Worm (Caenorhabditis elegans) whole organism, L1 larva: Measurements from ENCODE around the gene D1054.1.
A peak's percentile ranks its signal among the peaks of the same experiment; 100 is the strongest.

ENCODE experiments used
- C04F5.9 ChIP-seq: sonication (generic microtip); optimal IDR thresholded peaks from 2 replicates; lab custom pipeline; 2016; ENCODE audit warnings: missing genetic modification characterization, missing compliant biosample characterization
- C16A3.4 ChIP-seq: fragments of 150-350 bp; optimal IDR thresholded peaks from 2 replicates; lab custom pipeline; 2014; ENCODE audit warnings: missing biosample characterization, missing genetic modification characterization
- C34B4.2 ChIP-seq: sonication (generic microtip); optimal IDR thresholded peaks from 2 replicates; lab custom pipeline; 2017; ENCODE audit warnings: mild to moderate bottlenecking, missing genetic modification characterization, missing compliant biosample characterization
- alr-1 ChIP-seq: fragments of 200-800 bp; sonication (Bioruptor generic); optimal IDR thresholded peaks from 2 replicates; lab custom pipeline; 2018; ENCODE audit warnings: borderline replicate concordance, mild to moderate bottlenecking, missing genetic modification characterization, missing compliant biosample characterization
- blmp-1 ChIP-seq: fragments of 150-350 bp; optimal IDR thresholded peaks from 2 replicates; lab custom pipeline; 2014; ENCODE audit warnings: missing biosample characterization, missing genetic modification characterization
- ceh-82 ChIP-seq, 3 experiments: fragments of 150-350 bp in 1 of 3; sonication (generic microtip) in 2 of 3; optimal IDR thresholded peaks; 2 replicates each; lab custom pipeline; 2014 to 2017; ENCODE audit warnings: missing biosample characterization in 3 of 3, missing genetic modification characterization in 3 of 3
- ceh-88 ChIP-seq: fragments of 200-800 bp; sonication (Bioruptor generic); IDR thresholded peaks from 2 replicates; pipeline ENCODE4 v1.3.6; 2022; ENCODE audit warnings: missing genetic modification characterization, missing compliant biosample characterization
- dsc-1 ChIP-seq: sonication (generic microtip); optimal IDR thresholded peaks from 2 replicates; lab custom pipeline; 2016; ENCODE audit warnings: mild to moderate bottlenecking, missing genetic modification characterization, missing compliant biosample characterization
- efl-1 ChIP-seq, 4 experiments: fragments of 150-350 bp; optimal IDR thresholded peaks in 3 of 4; peaks in 1 of 4; 1 replicate in 1 of 4; 2 replicates in 3 of 4; lab custom pipeline; 2014; ENCODE audit warnings: missing biosample characterization in 2 of 4, missing genetic modification characterization in 2 of 4, missing genetic modification reagents in 2 of 4
- efl-3 ChIP-seq: fragments of 200-800 bp; sonication (Bioruptor generic); optimal IDR thresholded peaks from 2 replicates; lab custom pipeline; 2018; ENCODE audit warnings: mild to moderate bottlenecking, missing genetic modification characterization, missing compliant biosample characterization
- egl-13 ChIP-seq: sonication (generic microtip); optimal IDR thresholded peaks from 2 replicates; lab custom pipeline; 2016; ENCODE audit warnings: missing genotype, missing genetic modification reagents, missing genetic modification characterization, missing compliant biosample characterization
- elt-2 ChIP-seq: sonication (generic microtip); optimal IDR thresholded peaks from 2 replicates; lab custom pipeline; 2016; ENCODE audit warnings: missing genetic modification characterization, mild to moderate bottlenecking, inconsistent platforms, missing compliant biosample characterization, missing genetic modification reagents
- fkh-4 ChIP-seq: sonication (generic microtip); optimal IDR thresholded peaks from 2 replicates; lab custom pipeline; 2016; ENCODE audit warnings: missing compliant biosample characterization, missing genetic modification characterization, borderline replicate concordance
- fos-1 ChIP-seq: fragments of 150-350 bp; optimal IDR thresholded peaks from 2 replicates; lab custom pipeline; 2014; ENCODE audit warnings: missing biosample characterization, missing genetic modification characterization
- grh-1 ChIP-seq: fragments of 200-800 bp; sonication (Bioruptor generic); IDR thresholded peaks from 2 replicates; pipeline ENCODE4 v1.3.6; 2022; ENCODE audit warnings: missing genetic modification reagents, missing genetic modification characterization, missing compliant biosample characterization
- hlh-17 ChIP-seq: fragments of 200-800 bp; sonication (Bioruptor generic); optimal IDR thresholded peaks from 2 replicates; lab custom pipeline; 2018; ENCODE audit warnings: missing genetic modification characterization, mild to moderate bottlenecking, missing compliant biosample characterization, moderate library complexity, borderline replicate concordance
- hlh-4 ChIP-seq: sonication (generic microtip); optimal IDR thresholded peaks from 2 replicates; lab custom pipeline; 2016; ENCODE audit warnings: mild to moderate bottlenecking, missing genetic modification characterization, missing compliant biosample characterization
- hpl-2 ChIP-seq: fragments of 150-350 bp; optimal IDR thresholded peaks from 2 replicates; lab custom pipeline; 2014; ENCODE audit warnings: missing biosample characterization, missing genetic modification reagents, missing genetic modification characterization
- jun-1 ChIP-seq: fragments of 150-350 bp; optimal IDR thresholded peaks from 2 replicates; lab custom pipeline; 2014; ENCODE audit warnings: missing biosample characterization, missing genetic modification reagents, missing genetic modification characterization
- lin-14 ChIP-seq: fragments of 200-800 bp; sonication (Bioruptor generic); optimal IDR thresholded peaks from 2 replicates; lab custom pipeline; 2018; ENCODE audit warnings: mild to moderate bottlenecking, missing genetic modification characterization, moderate library complexity, missing compliant biosample characterization
- lin-35 ChIP-seq, 2 experiments: fragments of 150-350 bp; optimal IDR thresholded peaks; 2 replicates each; lab custom pipeline; 2014; ENCODE audit warnings: missing biosample characterization in 2 of 2, missing genetic modification characterization in 2 of 2, missing genetic modification reagents in 2 of 2
- lsy-2 ChIP-seq, 2 experiments: fragments of 150-350 bp; optimal IDR thresholded peaks; 2 replicates each; lab custom pipeline; 2014; ENCODE audit warnings: missing biosample characterization in 2 of 2, missing genetic modification characterization in 2 of 2
- mab-9 ChIP-seq: fragments of 200-800 bp; sonication (Bioruptor generic); IDR thresholded peaks from 2 replicates; pipeline ENCODE4 v1.3.6; 2022; ENCODE audit warnings: missing genetic modification reagents, missing genetic modification characterization, missing compliant biosample characterization
- mdl-1 ChIP-seq, 2 experiments: fragments of 150-350 bp; optimal IDR thresholded peaks; 2 replicates each; lab custom pipeline; 2014 to 2017; ENCODE audit warnings: missing biosample characterization in 2 of 2, missing genetic modification characterization in 2 of 2, inconsistent platforms in 1 of 2
- nhr-20 ChIP-seq: sonication (generic microtip); optimal IDR thresholded peaks from 2 replicates; lab custom pipeline; 2016; ENCODE audit warnings: mild to moderate bottlenecking, missing genetic modification characterization, missing compliant biosample characterization
- nhr-47 ChIP-seq: sonication (generic microtip); optimal IDR thresholded peaks from 2 replicates; lab custom pipeline; 2016; ENCODE audit warnings: mild to moderate bottlenecking, missing genetic modification characterization, moderate library complexity, missing compliant biosample characterization
- nhr-71 ChIP-seq: sonication (generic microtip); optimal IDR thresholded peaks from 2 replicates; lab custom pipeline; 2016; ENCODE audit warnings: mild to moderate bottlenecking, missing genetic modification characterization, moderate library complexity, missing compliant biosample characterization
- nhr-77 ChIP-seq: fragments of 150-350 bp; optimal IDR thresholded peaks from 2 replicates; lab custom pipeline; 2014; ENCODE audit warnings: missing biosample characterization, missing genetic modification characterization
- nhr-84 ChIP-seq: sonication (generic microtip); optimal IDR thresholded peaks from 2 replicates; lab custom pipeline; 2017; ENCODE audit warnings: missing biosample characterization, missing genetic modification characterization
- nhr-85 ChIP-seq: sonication (generic microtip); peaks from one replicate; lab custom pipeline; 2016; ENCODE audit warnings: missing genetic modification characterization, inconsistent platforms, missing compliant biosample characterization
- nhr-90 ChIP-seq: sonication (generic microtip); optimal IDR thresholded peaks from 2 replicates; lab custom pipeline; 2016; ENCODE audit warnings: mild to moderate bottlenecking, missing genetic modification characterization, missing compliant biosample characterization; ENCODE audit not compliant: poor library complexity
- pax-3 ChIP-seq: fragments of 200-800 bp; sonication (Bioruptor generic); optimal IDR thresholded peaks from 2 replicates; lab custom pipeline; 2018; ENCODE audit warnings: mild to moderate bottlenecking, missing genetic modification characterization, moderate library complexity, missing compliant biosample characterization
- skn-1 ChIP-seq: fragments of 150-350 bp; optimal IDR thresholded peaks from 2 replicates; lab custom pipeline; 2014; ENCODE audit warnings: missing biosample characterization, missing genetic modification characterization
- sptf-1 ChIP-seq: fragments of 150-350 bp; optimal IDR thresholded peaks from 2 replicates; lab custom pipeline; 2014; ENCODE audit warnings: missing biosample characterization, missing genetic modification characterization
- sup-37 ChIP-seq: fragments of 200-800 bp; sonication (Bioruptor generic); optimal IDR thresholded peaks from 2 replicates; lab custom pipeline; 2018; ENCODE audit warnings: mild to moderate bottlenecking, missing genetic modification characterization, missing compliant biosample characterization
- tbx-2 ChIP-seq: sonication (generic microtip); optimal IDR thresholded peaks from 2 replicates; lab custom pipeline; 2016; ENCODE audit warnings: missing genetic modification characterization, missing compliant biosample characterization
- unc-130 ChIP-seq: fragments of 150-350 bp; optimal IDR thresholded peaks from 2 replicates; lab custom pipeline; 2017; ENCODE audit warnings: missing biosample characterization, missing genetic modification characterization, inconsistent platforms
- unc-30 ChIP-seq: sonication (generic microtip); optimal IDR thresholded peaks from 2 replicates; lab custom pipeline; 2017; ENCODE audit warnings: missing biosample characterization, missing genetic modification characterization
- unc-86 ChIP-seq: sonication (generic microtip); optimal IDR thresholded peaks from 2 replicates; lab custom pipeline; 2016; ENCODE audit warnings: missing genetic modification characterization, missing compliant biosample characterization
- unc-98 ChIP-seq: fragments of 200-800 bp; sonication (Bioruptor generic); IDR thresholded peaks from 2 replicates; pipeline ENCODE4 v1.3.6; 2022; ENCODE audit warnings: missing genetic modification characterization, missing compliant biosample characterization
- zip-4 ChIP-seq: fragments of 200-800 bp; sonication (Bioruptor generic); optimal IDR thresholded peaks from 2 replicates; lab custom pipeline; 2018; ENCODE audit warnings: mild to moderate bottlenecking, missing genetic modification characterization, moderate library complexity, missing compliant biosample characterization

Gene D1054.1

DNA sequence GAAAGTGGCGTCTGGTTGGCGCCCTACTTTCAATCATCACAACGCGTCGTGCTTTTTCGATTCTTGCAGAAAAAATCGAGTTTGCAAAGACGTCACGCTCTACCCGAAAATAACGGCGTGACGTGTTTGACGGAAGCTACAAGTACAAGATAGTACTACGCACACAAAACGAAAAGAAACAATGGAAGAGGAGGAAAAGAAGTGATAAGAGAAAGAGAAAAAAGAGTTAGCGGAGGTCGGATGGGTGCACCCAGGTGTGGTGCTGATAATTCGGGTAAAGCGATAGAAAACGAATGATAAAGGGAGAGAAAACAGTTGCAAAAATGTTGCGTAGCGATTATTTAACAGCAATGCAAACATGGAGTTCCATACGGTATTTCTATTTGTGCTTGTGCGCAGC, 43.3 kb downstream of the D1054.1 start (continued):
- TF ChIP-seq lin-35 (GFP tag; optimal IDR thresholded peaks at IDR 0.05; lab: Kevin White, UChicago) (peak in 1 of 2 experiments; percentile 39), nhr-77 (tag; lab: Kevin White, UChicago) (peak; percentile 46), C16A3.4 (no peak), lin-14 (peak; percentile 63)

DNA sequence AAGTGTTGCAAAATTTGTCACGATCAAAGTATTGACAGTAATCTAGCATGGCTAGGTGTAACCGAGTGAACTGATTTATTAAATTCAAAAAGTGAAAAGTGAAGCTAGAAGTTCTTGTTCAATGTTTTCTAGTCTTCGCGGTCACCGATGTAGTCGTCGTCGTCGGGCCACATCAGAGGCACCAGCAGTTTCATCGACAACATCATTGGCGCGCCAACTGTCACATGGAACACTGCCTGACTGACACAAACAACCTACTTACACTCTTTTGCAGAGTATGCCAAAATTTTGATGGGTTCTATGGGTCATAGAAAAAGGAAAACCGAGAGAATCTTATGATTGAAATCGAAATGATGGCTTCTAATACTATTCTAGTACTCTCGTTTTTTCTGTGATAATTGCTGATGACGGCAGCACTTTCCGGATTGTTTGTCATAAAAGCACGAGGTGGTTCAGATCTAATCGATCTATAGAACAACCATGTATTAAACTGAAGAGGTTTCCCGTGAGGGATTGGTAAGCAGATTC, 44.5 kb downstream of the D1054.1 start:
- TF ChIP-seq efl-1 (optimal IDR thresholded peaks at IDR 0.05; lab: Kevin White, UChicago) = no peak
- peak in 1 of 2 experiments; percentile 63 for TF ChIP-seq efl-1 (GFP tag; optimal IDR thresholded peaks at IDR 0.05 in 1 of 2; lab: Kevin White, UChicago)
- peak in 1 of 2 experiments; percentile 31 for TF ChIP-seq lin-35 (GFP tag; optimal IDR thresholded peaks at IDR 0.05; lab: Kevin White, UChicago)
- TF ChIP-seq dsc-1 = no peak
- TF ChIP-seq blmp-1 (tag; lab: Kevin White, UChicago) = peak; percentile 53
- TF ChIP-seq hpl-2 (GFP tag; lab: Kevin White, UChicago) = no peak
- peak in 1 of 2 experiments; percentile 26 for TF ChIP-seq mdl-1 (tag; optimal IDR thresholded peaks at IDR 0.05; lab: Kevin White, UChicago)
- TF ChIP-seq nhr-20 (tag; lab: Kevin White, UChicago) = peak; percentile 12
- no peak for TF ChIP-seq fkh-4 (tag; lab: Kevin White, UChicago)
- peak; percentile 62 for TF ChIP-seq nhr-85 (tag; lab: Kevin White, UChicago)
- peak; percentile 21 for TF ChIP-seq unc-130 (tag; lab: Kevin White, UChicago)
- TF ChIP-seq nhr-71 (tag; lab: Kevin White, UChicago) = peak; percentile 30
- TF ChIP-seq nhr-84 (tag; lab: Kevin White, UChicago) = no peak
- peak; percentile 10 for TF ChIP-seq lin-14

DNA sequence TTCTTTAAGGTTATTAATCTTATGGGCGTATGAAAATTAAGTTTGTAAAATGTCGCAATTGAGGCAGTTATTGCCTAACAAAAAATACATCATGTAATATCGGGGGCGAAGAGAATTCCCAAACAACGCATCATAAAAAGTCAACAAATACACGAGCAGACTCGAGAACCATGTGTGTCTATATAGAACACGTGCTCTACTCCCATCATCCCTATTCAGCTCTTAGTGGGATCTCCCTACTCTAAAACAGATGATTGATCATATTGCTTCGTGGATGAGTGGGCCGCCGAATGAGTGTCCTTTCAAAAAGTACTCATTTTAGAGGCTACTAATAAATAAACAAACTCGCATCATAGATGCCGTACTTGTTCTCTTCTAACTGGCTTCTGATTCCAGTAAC, 45.5 kb downstream of the D1054.1 start:
- no peak for TF ChIP-seq elt-2 (tag; lab: Kevin White, UChicago)
- peak; percentile 17 for TF ChIP-seq unc-86 (tag; lab: Kevin White, UChicago)
- no peak for TF ChIP-seq unc-130 (tag; lab: Kevin White, UChicago)
- TF ChIP-seq nhr-71 (tag; lab: Kevin White, UChicago) = peak; percentile 12
- TF ChIP-seq unc-98 = no peak
- peak; percentile 25 for TF ChIP-seq lin-14
- TF ChIP-seq tbx-2 (tag; lab: Kevin White, UChicago) = peak; percentile 44

DNA sequence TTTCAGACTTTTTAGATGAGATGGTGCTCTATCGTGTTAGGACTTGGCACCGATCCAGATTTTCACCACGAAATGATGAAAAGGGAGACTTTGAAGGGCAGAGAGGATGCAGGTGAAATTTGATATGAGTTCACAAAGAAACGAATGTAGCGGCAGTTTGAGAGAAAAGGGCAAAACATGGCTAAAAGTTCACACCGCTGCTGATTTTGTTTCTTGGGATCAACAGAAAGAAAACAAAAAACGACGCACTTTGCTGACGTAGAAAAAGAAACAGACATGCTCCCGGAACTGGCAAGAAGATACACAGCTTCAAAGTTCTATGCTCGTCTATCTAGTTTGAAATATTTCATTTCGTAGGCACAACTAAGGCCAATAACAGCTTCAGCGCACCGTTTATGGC, 46.4 kb downstream of the D1054.1 start:
- peak; percentile 36 for TF ChIP-seq hlh-4 (tag; lab: Kevin White, UChicago)
- TF ChIP-seq mab-9 (GFP tag; lab: Robert Waterston, UW) = no peak
- no peak for TF ChIP-seq ceh-82 (tag; optimal IDR thresholded peaks at IDR 0.05; lab: Kevin White, UChicago)
- no peak for TF ChIP-seq nhr-85 (tag; lab: Kevin White, UChicago)
- TF ChIP-seq efl-1 (optimal IDR thresholded peaks at IDR 0.05; lab: Kevin White, UChicago) = no peak
- peak in 1 of 2 experiments; percentile 49 for TF ChIP-seq efl-1 (GFP tag; optimal IDR thresholded peaks at IDR 0.05 in 1 of 2; lab: Kevin White, UChicago)
- TF ChIP-seq nhr-71 (tag; lab: Kevin White, UChicago) = peak; percentile 22

DNA sequence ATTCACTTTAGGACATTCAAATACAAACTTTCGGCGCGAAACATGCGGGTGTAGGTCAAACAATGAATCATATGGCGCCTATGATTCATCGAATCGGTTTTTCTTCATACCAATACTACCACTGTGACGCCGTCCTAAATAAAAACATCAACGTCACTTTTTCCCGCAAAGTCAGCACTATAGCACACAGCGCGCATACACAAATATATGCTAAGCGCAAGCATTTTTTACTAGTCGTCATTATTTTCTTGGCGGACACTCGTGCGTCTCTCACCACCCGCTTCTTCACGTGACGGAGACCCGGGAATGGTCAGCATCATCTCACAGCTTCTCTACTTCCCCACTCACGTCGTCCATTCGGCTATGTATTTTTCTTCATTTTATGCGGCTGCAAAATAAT, 46.8 kb downstream of the D1054.1 start:
- TF ChIP-seq lsy-2 (tag; optimal IDR thresholded peaks at IDR 0.05; lab: Kevin White, UChicago) (peak in 1 of 2 experiments; percentile 30), nhr-77 (tag; lab: Kevin White, UChicago) (peak; percentile 23), fos-1 (tag; lab: Kevin White, UChicago) (no peak), ceh-88 (no peak), unc-130 (tag; lab: Kevin White, UChicago) (no peak), efl-3 (GFP tag; lab: Kevin White, UChicago) (no peak), nhr-90 (tag; lab: Kevin White, UChicago) (no peak), unc-86 (tag; lab: Kevin White, UChicago) (peak; percentile 25), grh-1 (GFP tag; lab: Robert Waterston, UW) (no peak), alr-1 (tag; lab: Kevin White, UChicago) (no peak), blmp-1 (tag; lab: Kevin White, UChicago) (peak; percentile 46), pax-3 (tag; lab: Kevin White, UChicago) (peak; percentile 38), nhr-71 (tag; lab: Kevin White, UChicago) (peak; percentile 57), sptf-1 (tag; lab: Kevin White, UChicago) (no peak), skn-1 (tag; lab: Kevin White, UChicago) (peak; percentile 51), egl-13 (tag; lab: Kevin White, UChicago) (peak; percentile 27), mdl-1 (tag; optimal IDR thresholded peaks at IDR 0.05; lab: Kevin White, UChicago) (peak in 1 of 2 experiments; percentile 58), jun-1 (tag; lab: Kevin White, UChicago) (peak; percentile 48), unc-30 (tag; lab: Kevin White, UChicago) (no peak), C34B4.2 (tag; lab: Kevin White, UChicago) (no peak), C04F5.9 (tag; lab: Kevin White, UChicago) (no peak), hlh-17 (GFP tag; lab: Kevin White, UChicago) (no peak), zip-4 (GFP tag; lab: Kevin White, UChicago) (no peak), sup-37 (no peak), nhr-47 (tag; lab: Kevin White, UChicago) (peak; percentile 40), lin-35 (GFP tag; optimal IDR thresholded peaks at IDR 0.05; lab: Kevin White, UChicago) (peak; percentile 1 to 11), elt-2 (tag; lab: Kevin White, UChicago) (no peak)
